Fruit fly (Drosophila melanogaster) Kc167 (cell line): Measurements from ENCODE around the gene CG3168.

Source experiments
- h ChIP-seq: fragments of >200 bp; optimal IDR thresholded peaks from 3 replicates; lab custom pipeline; 2018; ENCODE audit warnings: missing external identifiers
- insv ChIP-seq: fragments of >200 bp; optimal IDR thresholded peaks from 3 replicates; lab custom pipeline; 2018; ENCODE audit warnings: missing external identifiers

dm6 chrX:6770924-6771323 lies 31.1 kb upstream of the CG3168 start, which contains the start of gene Coq7:
- TF ChIP-seq h (lab: Kevin White, UChicago) (no peak), insv (no peak)
